Worm (Caenorhabditis elegans) whole organism, L4 larva: Measurements from ENCODE around the gene cope-1.
A peak's percentile ranks its signal among the peaks of the same experiment; 100 is the strongest.

Source experiments
- D1046.2 ChIP-seq: fragments of 200-800 bp; sonication (Bioruptor generic); IDR thresholded peaks from 2 replicates; pipeline ENCODE4 v1.3.6; 2022; ENCODE audit warnings: missing genetic modification characterization, missing compliant biosample characterization
- F10B5.3 ChIP-seq: sonication (generic microtip); optimal IDR thresholded peaks from 2 replicates; lab custom pipeline; 2016; ENCODE audit warnings: mild to moderate bottlenecking, missing genetic modification characterization, missing compliant biosample characterization
- F37D6.2 ChIP-seq: sonication (generic microtip); optimal IDR thresholded peaks from 2 replicates; lab custom pipeline; 2016; ENCODE audit warnings: mild to moderate bottlenecking, missing genetic modification characterization, missing compliant biosample characterization
- F44E2.7 ChIP-seq: fragments of 200-800 bp; sonication (Bioruptor generic); IDR thresholded peaks from 2 replicates; pipeline ENCODE4 v2.1.2; 2022; ENCODE audit warnings: missing genetic modification characterization, missing compliant biosample characterization
- T20F7.1 ChIP-seq: fragments of 200-800 bp; sonication (Bioruptor generic); optimal IDR thresholded peaks from 2 replicates; lab custom pipeline; 2018; ENCODE audit warnings: mild to moderate bottlenecking, missing genetic modification characterization, missing compliant biosample characterization
- Y105C5A.15 ChIP-seq: fragments of 200-800 bp; sonication (Bioruptor generic); IDR thresholded peaks from 2 replicates; pipeline ENCODE4 v1.3.6; 2022; ENCODE audit warnings: missing genetic modification characterization, missing compliant biosample characterization
- ama-1 ChIP-seq: fragments of 150-350 bp; optimal IDR thresholded peaks from 2 replicates; lab custom pipeline; 2014; ENCODE audit warnings: inconsistent platforms, mixed read lengths
- arid-1 ChIP-seq: fragments of 200-800 bp; sonication (Bioruptor generic); conservative IDR thresholded peaks from 2 replicates; pipeline ENCODE4 v1.3.6; 2022; ENCODE audit warnings: missing genetic modification reagents, missing genetic modification characterization, missing compliant biosample characterization
- attf-4 ChIP-seq: sonication (generic microtip); optimal IDR thresholded peaks from 3 replicates; lab custom pipeline; 2017; ENCODE audit warnings: missing biosample characterization, missing genetic modification characterization
- ceh-28 ChIP-seq: fragments of 150-350 bp; optimal IDR thresholded peaks from 2 replicates; lab custom pipeline; 2014; ENCODE audit warnings: missing biosample characterization, missing genetic modification reagents, missing genetic modification characterization
- ceh-44 ChIP-seq: fragments of 200-800 bp; sonication (Bioruptor generic); IDR thresholded peaks from 2 replicates; pipeline ENCODE4 v1.3.6; 2022; ENCODE audit warnings: missing genetic modification reagents, missing genetic modification characterization, missing compliant biosample characterization
- ces-1 ChIP-seq: fragments of 150-350 bp; sonication (generic microtip); optimal IDR thresholded peaks from 4 replicates; lab custom pipeline; 2014; ENCODE audit warnings: missing biosample characterization, missing genetic modification reagents, missing genetic modification characterization
- dmd-9 ChIP-seq: fragments of 200-800 bp; sonication (Bioruptor generic); IDR thresholded peaks from 2 replicates; pipeline ENCODE4 v1.3.6; 2022; ENCODE audit warnings: missing genetic modification reagents, missing genetic modification characterization, missing compliant biosample characterization
- dpl-1 ChIP-seq: fragments of 150-350 bp; optimal IDR thresholded peaks from 2 replicates; lab custom pipeline; 2014; ENCODE audit warnings: missing biosample characterization, missing genetic modification reagents, missing genetic modification characterization
- egl-27 ChIP-seq: sonication (generic microtip); optimal IDR thresholded peaks from 3 replicates; lab custom pipeline; 2017; ENCODE audit warnings: missing biosample characterization, missing genetic modification reagents, missing genetic modification characterization
- hif-1 ChIP-seq, 2 experiments: sonication (generic microtip); optimal IDR thresholded peaks; 2 replicates each; lab custom pipeline; 2016 to 2017; ENCODE audit warnings: missing compliant biosample characterization in 2 of 2, missing genetic modification characterization in 2 of 2, missing genetic modification reagents in 2 of 2, missing genotype in 2 of 2, mild to moderate bottlenecking in 1 of 2
- hlh-30 ChIP-seq: sonication (generic microtip); optimal IDR thresholded peaks from 2 replicates; lab custom pipeline; 2017; ENCODE audit warnings: antibody characterized with exemption, mild to moderate bottlenecking, missing genetic modification characterization, missing compliant biosample characterization; ENCODE audit not compliant: insufficient read depth
- hmg-1.1 ChIP-seq: fragments of 200-800 bp; sonication (Bioruptor generic); IDR thresholded peaks from 2 replicates; pipeline ENCODE4 v1.3.6; 2022; ENCODE audit warnings: missing genetic modification reagents, missing genetic modification characterization, missing compliant biosample characterization
- lin-1 ChIP-seq: fragments of 200-800 bp; sonication (Bioruptor generic); IDR thresholded peaks from 2 replicates; pipeline ENCODE4 v1.3.6; 2022; ENCODE audit warnings: missing genetic modification reagents, missing genetic modification characterization, missing compliant biosample characterization
- lin-13 ChIP-seq: fragments of 150-350 bp; optimal IDR thresholded peaks from 2 replicates; lab custom pipeline; 2014; ENCODE audit warnings: missing biosample characterization, missing genetic modification reagents, missing genetic modification characterization
- lin-38 ChIP-seq: fragments of 200-800 bp; sonication (Bioruptor generic); IDR thresholded peaks from 2 replicates; pipeline ENCODE4 v1.3.6; 2022; ENCODE audit warnings: missing genetic modification reagents, missing genetic modification characterization, missing compliant biosample characterization
- lir-3 ChIP-seq: sonication (generic microtip); optimal IDR thresholded peaks from 2 replicates; lab custom pipeline; 2016; ENCODE audit warnings: mild to moderate bottlenecking, missing genetic modification characterization, missing compliant biosample characterization
- lsy-2 ChIP-seq, 2 experiments: fragments of 150-350 bp in 1 of 2; sonication (generic microtip) in 1 of 2; optimal IDR thresholded peaks; 2 replicates each; lab custom pipeline; 2014 to 2017; ENCODE audit warnings: missing biosample characterization in 2 of 2, missing genetic modification characterization in 2 of 2
- madf-5 ChIP-seq, 2 experiments: fragments of 200-800 bp; sonication (Bioruptor generic); IDR thresholded peaks; 2 replicates each; pipeline ENCODE4 v1.3.6; 2022; ENCODE audit warnings: missing compliant biosample characterization in 2 of 2, missing genetic modification characterization in 2 of 2
- mdl-1 ChIP-seq, 2 experiments: fragments of 150-350 bp in 1 of 2; sonication (generic microtip) in 1 of 2; optimal IDR thresholded peaks; 2 replicates each; lab custom pipeline; 2014 to 2017; ENCODE audit warnings: missing biosample characterization in 2 of 2, missing genetic modification characterization in 2 of 2
- mep-1 ChIP-seq: fragments of 150-350 bp; sonication (generic microtip); optimal IDR thresholded peaks from 3 replicates; lab custom pipeline; 2014; ENCODE audit warnings: missing biosample characterization, missing genetic modification characterization
- mes-2 ChIP-seq: sonication (generic microtip); optimal IDR thresholded peaks from 2 replicates; lab custom pipeline; 2016; ENCODE audit warnings: missing genotype, mild to moderate bottlenecking, missing genetic modification characterization, missing compliant biosample characterization; ENCODE audit not compliant: poor library complexity, severe bottlenecking
- nhr-11 ChIP-seq: fragments of 150-350 bp; optimal IDR thresholded peaks from 2 replicates; lab custom pipeline; 2014; ENCODE audit warnings: missing biosample characterization, missing genetic modification characterization
- nhr-28 ChIP-seq: fragments of 150-350 bp; optimal IDR thresholded peaks from 2 replicates; lab custom pipeline; 2014; ENCODE audit warnings: missing biosample characterization, missing genetic modification characterization
- nhr-6 ChIP-seq: fragments of 150-350 bp; optimal IDR thresholded peaks from 2 replicates; lab custom pipeline; 2014; ENCODE audit warnings: missing biosample characterization, missing genetic modification characterization
- nhr-76 ChIP-seq: fragments of 150-350 bp; optimal IDR thresholded peaks from 2 replicates; lab custom pipeline; 2014; ENCODE audit warnings: missing biosample characterization, missing genetic modification characterization
- nhr-77 ChIP-seq: fragments of 150-350 bp; optimal IDR thresholded peaks from 2 replicates; lab custom pipeline; 2014; ENCODE audit warnings: missing biosample characterization, missing genetic modification characterization
- pha-4 ChIP-seq, 2 experiments: fragments of 150-350 bp in 1 of 2; fragments of 200-800 bp in 1 of 2; sonication (Bioruptor generic) in 1 of 2; IDR thresholded peaks in 1 of 2; optimal IDR thresholded peaks in 1 of 2; 2 replicates each; pipeline versions ENCODE4 v1.3.6 to Lab custom; 2014 to 2022; ENCODE audit warnings: missing genetic modification characterization in 2 of 2, missing genetic modification reagents in 2 of 2, missing biosample characterization in 1 of 2, missing compliant biosample characterization in 1 of 2
- php-3 ChIP-seq: fragments of 200-800 bp; sonication (Bioruptor generic); IDR thresholded peaks from 2 replicates; pipeline ENCODE4 v1.3.6; 2022; ENCODE audit warnings: missing genetic modification reagents, missing genetic modification characterization, missing compliant biosample characterization
- pqm-1 ChIP-seq: sonication (generic microtip); optimal IDR thresholded peaks from 2 replicates; lab custom pipeline; 2017; ENCODE audit warnings: missing biosample characterization, missing genetic modification characterization
- sdz-12 ChIP-seq: fragments of 200-800 bp; sonication (Bioruptor generic); optimal IDR thresholded peaks from 2 replicates; lab custom pipeline; 2018; ENCODE audit warnings: mild to moderate bottlenecking, missing genetic modification characterization, missing compliant biosample characterization
- tag-97 ChIP-seq: fragments of 200-800 bp; sonication (Bioruptor generic); IDR thresholded peaks from 2 replicates; pipeline ENCODE4 v1.3.6; 2022; ENCODE audit warnings: missing genetic modification characterization, missing compliant biosample characterization
- unc-130 ChIP-seq: sonication (generic microtip); optimal IDR thresholded peaks from 2 replicates; lab custom pipeline; 2016; ENCODE audit warnings: missing genetic modification reagents, missing genetic modification characterization, missing compliant biosample characterization
- vab-7 ChIP-seq: fragments of 200-800 bp; sonication (Bioruptor generic); IDR thresholded peaks from 2 replicates; pipeline ENCODE4 v1.3.6; 2022; ENCODE audit warnings: missing genetic modification reagents, missing genetic modification characterization, missing compliant biosample characterization
- zag-1 ChIP-seq: fragments of 150-350 bp; optimal IDR thresholded peaks from 2 replicates; lab custom pipeline; 2014; ENCODE audit warnings: missing biosample characterization, missing genetic modification characterization

The cope-1 gene

DNA sequence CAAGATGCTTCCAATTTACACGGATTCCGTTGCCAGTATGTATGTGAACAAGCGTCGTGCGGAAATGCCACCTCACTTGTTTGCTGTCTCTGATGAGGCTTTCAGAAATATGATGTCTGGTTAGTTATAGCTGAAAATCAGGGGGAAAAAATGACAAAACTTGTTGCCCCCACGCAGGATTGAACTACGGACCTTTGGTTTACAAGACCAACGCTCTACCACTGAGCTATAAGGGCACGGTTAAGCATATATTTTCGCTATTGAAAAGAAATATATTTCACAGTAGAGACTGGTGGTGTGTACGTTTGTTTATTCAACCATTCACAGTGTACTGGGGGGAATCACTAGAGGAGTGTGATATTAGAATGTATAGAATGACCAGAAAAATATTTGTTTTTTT, 14.9 kb upstream of the cope-1 start (continued):
- TF ChIP-seq vab-7 (GFP tag; lab: Robert Waterston, UW) (peak; percentile 62; the same call in 1 of the 2 replicates), zag-1 (tag; lab: Kevin White, UChicago) (no peak), pha-4 (GFP tag; IDR thresholded peaks at IDR 0.05; lab: Robert Waterston, UW) (0 out of 2 replicates have a peak, but pooled peaks have one; percentile 31), pha-4 (tag; optimal IDR thresholded peaks at IDR 0.05; lab: Kevin White, UChicago) (no peak), ama-1 (lab: Kevin White, UChicago) (no peak), nhr-11 (tag; lab: Kevin White, UChicago) (no peak), ceh-28 (tag; lab: Kevin White, UChicago) (no peak)

DNA sequence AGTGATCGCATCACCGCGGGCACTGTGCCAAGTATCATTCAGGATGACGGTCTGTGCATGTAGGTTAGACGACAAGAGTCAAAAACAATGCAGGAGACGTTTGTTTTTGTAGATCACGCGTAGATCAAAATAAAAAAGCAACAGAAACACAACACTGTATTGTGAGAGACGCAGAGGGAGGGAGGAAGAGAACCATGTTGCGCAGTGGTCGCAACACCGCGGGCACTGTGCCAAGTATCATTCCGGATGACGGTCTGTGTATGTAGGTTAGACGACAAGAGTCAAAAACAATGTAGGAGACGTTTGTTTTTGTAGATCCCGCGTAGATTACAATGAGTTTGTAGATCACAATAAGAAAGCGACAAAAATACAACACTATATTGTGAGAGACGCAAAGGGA, 7.1 kb upstream of the cope-1 start:
- no peak for TF ChIP-seq lir-3 (tag; lab: Kevin White, UChicago)
- TF ChIP-seq ces-1 (GFP tag; lab: Kevin White, UChicago) = no peak
- TF ChIP-seq nhr-76 (tag; lab: Kevin White, UChicago) = no peak
- TF ChIP-seq sdz-12 = no peak
- TF ChIP-seq egl-27 (tag; lab: Kevin White, UChicago) = no peak
- no peak for TF ChIP-seq madf-5 (GFP tag; IDR thresholded peaks at IDR 0.05; lab: Robert Waterston, UW)

DNA sequence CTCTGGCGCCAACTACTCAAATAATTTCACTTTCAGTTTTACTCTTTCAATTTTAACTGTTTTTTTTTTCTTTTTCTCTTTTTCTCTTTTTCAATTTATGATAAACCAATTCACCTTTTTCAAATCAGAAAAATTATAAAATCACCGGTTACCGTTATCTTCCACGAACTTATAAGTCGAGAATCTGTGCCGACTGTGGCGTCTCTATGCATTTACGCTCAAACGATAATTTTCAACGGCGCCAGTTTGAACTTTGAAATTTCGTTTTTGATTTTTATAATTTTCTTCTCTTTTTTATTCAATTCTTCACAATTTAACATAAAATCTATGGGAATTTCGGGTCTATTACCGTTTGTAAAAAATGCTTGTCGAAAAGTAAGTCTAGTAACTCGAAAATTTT, 2.6 kb upstream of the cope-1 start, which contains the start of gene exo-1:
Gene exo-1 (plus strand): TSS at position 101 of the 400 bp plus-strand sequence.
- peak; percentile 96 for TF ChIP-seq mes-2 (tag; lab: Kevin White, UChicago)
- TF ChIP-seq lin-13 (GFP tag; lab: Kevin White, UChicago) = peak; percentile 25
- TF ChIP-seq lsy-2 (tag; optimal IDR thresholded peaks at IDR 0.05; lab: Kevin White, UChicago) = peak in 1 of 2 experiments; percentile 87
- peak; percentile 51 for TF ChIP-seq nhr-11 (tag; lab: Kevin White, UChicago)
- TF ChIP-seq attf-4 (tag; lab: Kevin White, UChicago) = no peak
- TF ChIP-seq nhr-77 (tag; lab: Kevin White, UChicago) = peak; percentile 94
- TF ChIP-seq F37D6.2 = no peak
- TF ChIP-seq pqm-1 (tag; lab: Kevin White, UChicago) = peak; percentile 52
- peak; percentile 28; the same call in 1 of the 2 replicates for TF ChIP-seq vab-7 (GFP tag; lab: Robert Waterston, UW)
- no peak for TF ChIP-seq F10B5.3 (tag; lab: Kevin White, UChicago)
- no peak for TF ChIP-seq dmd-9
- peak; percentile 87 for TF ChIP-seq unc-130 (GFP tag; lab: Kevin White, UChicago)
- TF ChIP-seq lin-1 (GFP tag; lab: Robert Waterston, UW) = no peak
- peak in 1 of 2 experiments; percentile 24 for TF ChIP-seq mdl-1 (tag; optimal IDR thresholded peaks at IDR 0.05; lab: Kevin White, UChicago)
- 0 out of 2 replicates have a peak, but pooled peaks have one; percentile 29 for TF ChIP-seq ceh-44 (GFP tag; lab: Robert Waterston, UW)
- TF ChIP-seq pha-4 (GFP tag; IDR thresholded peaks at IDR 0.05; lab: Robert Waterston, UW) = no peak
- TF ChIP-seq pha-4 (tag; optimal IDR thresholded peaks at IDR 0.05; lab: Kevin White, UChicago) = no peak
- no peak for TF ChIP-seq php-3
- no peak for TF ChIP-seq hmg-1.1
- peak; percentile 80 for TF ChIP-seq mep-1
- peak; percentile 74 for TF ChIP-seq nhr-6 (tag; lab: Kevin White, UChicago)
- no peak for TF ChIP-seq F44E2.7
- peak; percentile 82 for TF ChIP-seq nhr-28 (tag; lab: Kevin White, UChicago)
- peak; percentile 86 for TF ChIP-seq dpl-1 (GFP tag; lab: Kevin White, UChicago)
- TF ChIP-seq lin-38 = peak; percentile 94
- TF ChIP-seq arid-1 = no peak
- TF ChIP-seq hif-1 (tag; optimal IDR thresholded peaks at IDR 0.05; lab: Kevin White, UChicago) = peak in 1 of 2 experiments; percentile 82
- 0 out of 2 replicates have a peak, but pooled peaks have one; percentile 20 for TF ChIP-seq D1046.2 (GFP tag; lab: Robert Waterston, UW)
- no peak for TF ChIP-seq T20F7.1 (GFP tag; lab: Kevin White, UChicago)
- peak; percentile 54 for TF ChIP-seq hlh-30 (tag; lab: Kevin White, UChicago)
- TF ChIP-seq Y105C5A.15 = no peak
- TF ChIP-seq tag-97 (GFP tag; lab: Robert Waterston, UW) = no peak
